Fruit fly (Drosophila melanogaster) whole organism, embryonic: ENCODE measurements around the gene CG11674.
A peak's percentile ranks its signal among the peaks of the same experiment; 100 is the strongest.

Experiments used
- ATbp ChIP-seq: fragments of 200-800 bp; sonication (Bioruptor generic); optimal IDR thresholded peaks from 2 replicates; lab custom pipeline; 2017; ENCODE audit warnings: missing biosample characterization, mild to moderate bottlenecking, missing genetic modification characterization, missing genetic modification reagents
- CG11504 ChIP-seq: fragments of 200-800 bp; sonication (Bioruptor generic); optimal IDR thresholded peaks from 3 replicates; lab custom pipeline; 2019; ENCODE audit warnings: missing biosample characterization, mild to moderate bottlenecking, missing genetic modification characterization, moderate library complexity
- CG12299 ChIP-seq: fragments of 200-800 bp; sonication (Bioruptor generic); optimal IDR thresholded peaks from 2 replicates; lab custom pipeline; 2018; ENCODE audit warnings: missing biosample characterization, mild to moderate bottlenecking, missing genetic modification characterization
- CG12659 ChIP-seq: fragments of 200-800 bp; sonication (Bioruptor generic); optimal IDR thresholded peaks from 3 replicates; lab custom pipeline; 2017; ENCODE audit warnings: mild to moderate bottlenecking, missing biosample characterization, missing genetic modification reagents, missing genetic modification characterization
- CG14014 ChIP-seq: fragments of 200-800 bp; sonication (Bioruptor generic); IDR thresholded peaks from 2 replicates; pipeline ENCODE4 v1.3.6; 2022; ENCODE audit warnings: missing biosample characterization, missing genetic modification characterization
- CG14965 ChIP-seq: fragments of 200-800 bp; sonication (Bioruptor generic); optimal IDR thresholded peaks from 2 replicates; lab custom pipeline; 2016; ENCODE audit warnings: missing biosample characterization, missing genetic modification characterization, borderline replicate concordance
- CG15011 ChIP-seq: fragments of 200-800 bp; sonication (Bioruptor generic); optimal IDR thresholded peaks from 3 replicates; lab custom pipeline; 2018; ENCODE audit warnings: missing biosample characterization, mild to moderate bottlenecking, missing genetic modification characterization
- CG1602 ChIP-seq: fragments of 200-800 bp; sonication (Bioruptor generic); optimal IDR thresholded peaks from 3 replicates; lab custom pipeline; 2016; ENCODE audit warnings: missing biosample characterization, missing genetic modification characterization
- CG16813 ChIP-seq: fragments of 200-800 bp; sonication (Bioruptor generic); IDR thresholded peaks from 3 replicates; pipeline ENCODE4 v1.3.6; 2022; ENCODE audit warnings: missing biosample characterization, missing genetic modification characterization; ENCODE audit not compliant: partially characterized antibody
- CG17359 ChIP-seq: fragments of 200-800 bp; sonication (Bioruptor generic); optimal IDR thresholded peaks from 3 replicates; lab custom pipeline; 2018; ENCODE audit warnings: missing biosample characterization, mild to moderate bottlenecking, missing genetic modification characterization, moderate library complexity
- CG17912 ChIP-seq: fragments of 200-800 bp; sonication (Bioruptor generic); optimal IDR thresholded peaks from 2 replicates; lab custom pipeline; 2018; ENCODE audit warnings: missing biosample characterization, mild to moderate bottlenecking, missing genetic modification characterization
- CG2875 ChIP-seq: fragments of 200-800 bp; sonication (Bioruptor generic); optimal IDR thresholded peaks from 2 replicates; lab custom pipeline; 2017; ENCODE audit warnings: missing biosample characterization, mild to moderate bottlenecking, missing genetic modification characterization, missing genetic modification reagents
- CG2889 ChIP-seq: fragments of 200-800 bp; sonication (Bioruptor generic); IDR thresholded peaks from 3 replicates; pipeline ENCODE4 v1.3.6; 2022; ENCODE audit warnings: missing biosample characterization, missing genetic modification characterization
- CG32772 ChIP-seq: fragments of 200-800 bp; sonication (Bioruptor generic); IDR thresholded peaks from 2 replicates; pipeline ENCODE4 v1.3.6; 2022; ENCODE audit warnings: missing biosample characterization, missing genetic modification characterization
- CG34376 ChIP-seq: fragments of 200-800 bp; sonication (Bioruptor generic); optimal IDR thresholded peaks from 2 replicates; lab custom pipeline; 2018; ENCODE audit warnings: missing biosample characterization, mild to moderate bottlenecking, missing genetic modification characterization
- CG3838 ChIP-seq: fragments of 200-800 bp; sonication (Bioruptor generic); optimal IDR thresholded peaks from 3 replicates; lab custom pipeline; 2016; ENCODE audit warnings: missing biosample characterization, missing genetic modification characterization
- CG4328 ChIP-seq: fragments of 200-800 bp; sonication (Bioruptor generic); optimal IDR thresholded peaks from 3 replicates; lab custom pipeline; 2017; ENCODE audit warnings: missing biosample characterization, missing genetic modification reagents, missing genetic modification characterization
- CG6254 ChIP-seq: fragments of 200-800 bp; sonication (Bioruptor generic); optimal IDR thresholded peaks from 3 replicates; lab custom pipeline; 2017; ENCODE audit warnings: mild to moderate bottlenecking, missing biosample characterization, missing genetic modification reagents, missing genetic modification characterization
- CG6272 ChIP-seq: fragments of 200-800 bp; sonication (Bioruptor generic); IDR thresholded peaks from 2 replicates; pipeline ENCODE4 v1.3.6; 2022; ENCODE audit warnings: missing biosample characterization, missing genetic modification characterization
- CG6689 ChIP-seq: fragments of 200-800 bp; sonication (Bioruptor generic); IDR thresholded peaks from 2 replicates; pipeline ENCODE4 v1.3.6; 2022; ENCODE audit warnings: missing biosample characterization, missing genetic modification characterization
- CG6854 ChIP-seq: fragments of 200-800 bp; sonication (Bioruptor generic); optimal IDR thresholded peaks from 3 replicates; lab custom pipeline; 2017; ENCODE audit warnings: missing biosample characterization, mild to moderate bottlenecking, missing genetic modification characterization
- CG7271 ChIP-seq: fragments of 200-800 bp; sonication (Bioruptor generic); optimal IDR thresholded peaks from 2 replicates; lab custom pipeline; 2018; ENCODE audit warnings: missing biosample characterization, mild to moderate bottlenecking, missing genetic modification characterization, moderate library complexity
- CG9932 ChIP-seq: fragments of 200-800 bp; sonication (Bioruptor generic); IDR thresholded peaks from 2 replicates; pipeline ENCODE4 v1.3.6; 2022; ENCODE audit warnings: missing biosample characterization, missing genetic modification characterization
- Doc3 ChIP-seq: fragments of 200-800 bp; sonication (Bioruptor generic); IDR thresholded peaks from 3 replicates; pipeline ENCODE4 v1.3.6; 2022; ENCODE audit warnings: missing biosample characterization, missing genetic modification characterization; ENCODE audit not compliant: partially characterized antibody
- Elba2 ChIP-seq: fragments of 200-800 bp; sonication (Bioruptor generic); optimal IDR thresholded peaks from 3 replicates; lab custom pipeline; 2016; ENCODE audit warnings: missing biosample characterization, missing genetic modification characterization
- Ets65A ChIP-seq: fragments of 200-800 bp; sonication (Bioruptor generic); peaks from one replicate; lab custom pipeline; 2016; ENCODE audit warnings: missing biosample characterization, missing genetic modification characterization
- Fer1 ChIP-seq: fragments of 200-800 bp; sonication (Bioruptor generic); optimal IDR thresholded peaks from 2 replicates; lab custom pipeline; 2017; ENCODE audit warnings: missing biosample characterization, mild to moderate bottlenecking, missing genetic modification characterization
- Fer2 ChIP-seq: fragments of 200-800 bp; sonication (Bioruptor generic); optimal IDR thresholded peaks from 2 replicates; lab custom pipeline; 2018; ENCODE audit warnings: missing biosample characterization, mild to moderate bottlenecking, missing genetic modification characterization, moderate library complexity
- H2.0 ChIP-seq: fragments of 200-800 bp; sonication (Bioruptor generic); IDR thresholded peaks from 2 replicates; pipeline ENCODE4 v1.3.6; 2022; ENCODE audit warnings: missing biosample characterization, missing genetic modification characterization
- HmgZ ChIP-seq: fragments of 200-800 bp; sonication (Bioruptor generic); optimal IDR thresholded peaks from 2 replicates; lab custom pipeline; 2018; ENCODE audit warnings: missing biosample characterization, mild to moderate bottlenecking, missing genetic modification characterization
- Lim3 ChIP-seq: fragments of 200-800 bp; sonication (Bioruptor generic); IDR thresholded peaks from 2 replicates; pipeline ENCODE4 v1.3.6; 2022; ENCODE audit warnings: missing biosample characterization, missing genetic modification characterization
- MTF-1 ChIP-seq: fragments of 200-800 bp; sonication (Bioruptor generic); optimal IDR thresholded peaks from 2 replicates; lab custom pipeline; 2018; ENCODE audit warnings: missing biosample characterization, mild to moderate bottlenecking, missing genetic modification characterization, borderline replicate concordance
- NC2β ChIP-seq: fragments of 200-800 bp; sonication (Bioruptor generic); optimal IDR thresholded peaks from 2 replicates; lab custom pipeline; 2016; ENCODE audit warnings: missing biosample characterization, missing genetic modification characterization
- NFAT ChIP-seq: fragments of 200-800 bp; sonication (Bioruptor generic); IDR thresholded peaks from 2 replicates; pipeline ENCODE4 v1.3.6; 2022; ENCODE audit warnings: missing biosample characterization, missing genetic modification characterization
- PHDP ChIP-seq: fragments of 200-800 bp; sonication (Bioruptor generic); optimal IDR thresholded peaks from 3 replicates; lab custom pipeline; 2018; ENCODE audit warnings: missing biosample characterization, mild to moderate bottlenecking, missing genetic modification characterization, moderate library complexity
- Vsx1 ChIP-seq: fragments of 200-800 bp; sonication (Bioruptor generic); optimal IDR thresholded peaks from 2 replicates; lab custom pipeline; 2017; ENCODE audit warnings: missing biosample characterization, mild to moderate bottlenecking, missing genetic modification characterization, missing genetic modification reagents
- Xrp1 ChIP-seq: fragments of 200-800 bp; sonication (Bioruptor generic); IDR thresholded peaks from 2 replicates; pipeline ENCODE4 v1.3.6; 2022; ENCODE audit warnings: missing biosample characterization, missing genetic modification characterization
- ap ChIP-seq: fragments of 200-800 bp; sonication (Bioruptor generic); IDR thresholded peaks from 2 replicates; pipeline ENCODE4 v1.3.6; 2022; ENCODE audit warnings: missing biosample characterization, missing genetic modification characterization
- caup ChIP-seq: fragments of 200-800 bp; sonication (Bioruptor generic); optimal IDR thresholded peaks from 3 replicates; lab custom pipeline; 2017; ENCODE audit warnings: missing biosample characterization, mild to moderate bottlenecking, missing genetic modification characterization, moderate library complexity; ENCODE audit not compliant: severe bottlenecking
- crp ChIP-seq, 2 experiments: fragments of 200-800 bp; sonication (Bioruptor generic); optimal IDR thresholded peaks; 2 replicates in 1 of 2; 3 replicates in 1 of 2; lab custom pipeline; 2017; ENCODE audit warnings: missing biosample characterization in 2 of 2, missing genetic modification characterization in 2 of 2, mild to moderate bottlenecking in 1 of 2, moderate library complexity in 1 of 2
- eyg ChIP-seq: fragments of 200-800 bp; sonication (Bioruptor generic); optimal IDR thresholded peaks from 3 replicates; lab custom pipeline; 2016; ENCODE audit warnings: missing biosample characterization, missing genetic modification characterization
- fd64A ChIP-seq: fragments of 200-800 bp; sonication (Bioruptor generic); optimal IDR thresholded peaks from 3 replicates; lab custom pipeline; 2018; ENCODE audit warnings: missing biosample characterization, mild to moderate bottlenecking, missing genetic modification characterization
- pros ChIP-seq: fragments of 200-800 bp; sonication (Bioruptor generic); optimal IDR thresholded peaks from 3 replicates; lab custom pipeline; 2019; ENCODE audit warnings: missing biosample characterization, mild to moderate bottlenecking, missing genetic modification characterization, moderate library complexity
- pum ChIP-seq: fragments of 200-800 bp; sonication (Bioruptor generic); optimal IDR thresholded peaks from 2 replicates; lab custom pipeline; 2016; ENCODE audit warnings: missing biosample characterization, missing genetic modification characterization
- pzg ChIP-seq: fragments of 200-800 bp; sonication (Bioruptor generic); optimal IDR thresholded peaks from 3 replicates; lab custom pipeline; 2018; ENCODE audit warnings: missing biosample characterization, mild to moderate bottlenecking, missing genetic modification characterization, moderate library complexity
- run ChIP-seq: fragments of 200-800 bp; sonication (Bioruptor generic); optimal IDR thresholded peaks from 3 replicates; lab custom pipeline; 2018; ENCODE audit warnings: missing biosample characterization, mild to moderate bottlenecking, missing genetic modification characterization
- tna ChIP-seq: fragments of 200-800 bp; sonication (Bioruptor generic); IDR thresholded peaks from 2 replicates; pipeline ENCODE4 v1.3.6; 2022; ENCODE audit warnings: missing biosample characterization, missing genetic modification characterization; ENCODE audit not compliant: partially characterized antibody
- toy ChIP-seq: fragments of 200-800 bp; sonication (Bioruptor generic); IDR thresholded peaks from 2 replicates; pipeline ENCODE4 v1.3.6; 2022; ENCODE audit warnings: missing biosample characterization, missing genetic modification characterization

Gene CG11674

dm6 chrX:14214505-14215449 lies 10.9 kb downstream of the CG11674 start (continued):
- no peak for TF ChIP-seq CG32772 (GFP tag; lab: Robert Waterston, UW)
- no peak for TF ChIP-seq ATbp (GFP tag; lab: Kevin White, UChicago)
- TF ChIP-seq CG14014 (GFP tag; lab: Robert Waterston, UW): peak; percentile 50
- TF ChIP-seq CG11504 (tag; lab: Kevin White, UChicago): peak; percentile 67
- no peak for TF ChIP-seq CG1602 (GFP tag; lab: Kevin White, UChicago)
- TF ChIP-seq pum: no peak
- no peak for TF ChIP-seq crp (GFP tag; optimal IDR thresholded peaks at IDR 0.05; lab: Kevin White, UChicago)
- TF ChIP-seq caup (GFP tag; lab: Kevin White, UChicago): peak; percentile 66
- TF ChIP-seq CG7271: no peak
- peak; percentile 21 for TF ChIP-seq Vsx1
- peak; percentile 17 for TF ChIP-seq Ets65A (GFP tag; lab: Kevin White, UChicago)
- no peak for TF ChIP-seq toy (GFP tag; lab: Robert Waterston, UW)
- no peak for TF ChIP-seq CG34376 (GFP tag; lab: Kevin White, UChicago)
- TF ChIP-seq eyg (GFP tag; lab: Kevin White, UChicago): no peak
- peak; percentile 37 for TF ChIP-seq CG6254 (GFP tag; lab: Kevin White, UChicago)
- peak; percentile 2 for TF ChIP-seq CG17359
- TF ChIP-seq CG6854 (GFP tag; lab: Kevin White, UChicago): no peak
- peak; percentile 49 for TF ChIP-seq CG6689 (GFP tag; lab: Robert Waterston, UW)
- TF ChIP-seq CG9932 (GFP tag; lab: Robert Waterston, UW): peak; percentile 63
- peak; percentile 36; the same call in 1 of the 2 replicates for TF ChIP-seq H2.0 (GFP tag; lab: Robert Waterston, UW)
- no peak for TF ChIP-seq CG14965 (GFP tag; lab: Kevin White, UChicago)
- no peak for TF ChIP-seq CG12659 (GFP tag; lab: Kevin White, UChicago)
- TF ChIP-seq CG12299 (tag; lab: Kevin White, UChicago): no peak
- TF ChIP-seq HmgZ: no peak
- TF ChIP-seq CG4328: no peak
- TF ChIP-seq Lim3 (GFP tag; lab: Robert Waterston, UW): no peak
- no peak for TF ChIP-seq CG17912 (GFP tag; lab: Kevin White, UChicago)
- no peak for TF ChIP-seq tna (GFP tag; lab: Robert Waterston, UW)
- peak; percentile 37; the same call in 1 of the 2 replicates for TF ChIP-seq ap (GFP tag; lab: Robert Waterston, UW)
- TF ChIP-seq CG15011 (GFP tag; lab: Kevin White, UChicago): no peak
- TF ChIP-seq fd64A: no peak
- no peak for TF ChIP-seq CG16813
- TF ChIP-seq Fer1 (GFP tag; lab: Kevin White, UChicago): peak; percentile 58
- no peak for TF ChIP-seq CG6272
- no peak for TF ChIP-seq Doc3
- TF ChIP-seq CG2875: no peak
- no peak for TF ChIP-seq NFAT (GFP tag; lab: Robert Waterston, UW)
- 0 out of 2 replicates have a peak, but pooled peaks have one; percentile 19 for TF ChIP-seq Xrp1 (GFP tag; lab: Robert Waterston, UW)
- no peak for TF ChIP-seq pzg (GFP tag; lab: Kevin White, UChicago)
- no peak for TF ChIP-seq run (tag; lab: Kevin White, UChicago)
- no peak for TF ChIP-seq NC2β
- no peak for TF ChIP-seq pros (GFP tag; lab: Kevin White, UChicago)
- no peak for TF ChIP-seq CG2889 (GFP tag; lab: Robert Waterston, UW)
- TF ChIP-seq PHDP: peak; percentile 67
- no peak for TF ChIP-seq MTF-1 (GFP tag; lab: Kevin White, UChicago)
- no peak for TF ChIP-seq CG3838 (GFP tag; lab: Kevin White, UChicago)
- no peak for TF ChIP-seq Fer2 (tag; lab: Kevin White, UChicago)
- TF ChIP-seq Elba2: no peak
